Worm (Caenorhabditis elegans) whole organism, early embryonic: Measurements from ENCODE around the gene Y41E3.18.

Experiments used
- ets-7 ChIP-seq: sonication (generic microtip); optimal IDR thresholded peaks from 2 replicates; lab custom pipeline; 2016; ENCODE audit warnings: missing genotype, missing genetic modification characterization, missing compliant biosample characterization
- tbx-37 ChIP-seq: fragments of 200-800 bp; sonication (Bioruptor generic); conservative IDR thresholded peaks from 2 replicates; pipeline ENCODE4 v1.3.6; 2022; ENCODE audit warnings: missing genetic modification reagents, missing genetic modification characterization, missing compliant biosample characterization
- tra-4 ChIP-seq: sonication (generic microtip); optimal IDR thresholded peaks from 2 replicates; lab custom pipeline; 2017; ENCODE audit warnings: missing genetic modification characterization, missing compliant biosample characterization

DNA sequence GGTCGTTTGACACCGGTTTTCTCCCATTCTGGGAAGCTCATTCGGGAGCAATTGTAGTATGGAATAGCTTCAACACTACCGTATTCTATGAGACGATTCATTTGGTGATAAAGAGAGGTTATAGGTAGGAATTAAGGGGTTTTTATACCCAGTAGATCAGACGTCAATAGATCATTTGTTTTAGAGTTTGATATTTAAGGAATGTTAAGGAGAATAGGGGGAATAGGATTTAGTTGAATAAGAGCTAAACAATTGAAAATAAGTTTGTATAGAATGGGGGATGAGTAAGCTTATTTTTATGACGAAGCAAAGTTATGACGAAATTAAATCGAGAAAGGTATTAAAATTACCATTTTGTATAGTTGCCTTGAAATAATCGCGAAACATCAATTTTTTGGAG lies 12.3 kb downstream of the Y41E3.18 start, which contains the start of gene srt-47:
- no peak for TF ChIP-seq tra-4
- TF ChIP-seq tbx-37: no peak
- TF ChIP-seq ets-7 (tag; lab: Kevin White, UChicago): no peak
